Fruit fly (Drosophila melanogaster): ENCODE data around the gene Srg3.

The Srg3 gene

dm6 chr3L:9460775-9461491, 17.9 kb downstream of the Srg3 start, which contains the start of the genes CG3434 and CG44838:
Gene CG3434, minus strand, starts transcription at chr3L:9460799.
Gene CG44838, plus strand, starts transcription at chr3L:9461050.
- TF ChIP-seq br (GFP tag; optimal IDR thresholded peaks at IDR 0.05) = peak; percentile 77
- TF ChIP-seq Jra (GFP tag; optimal IDR thresholded peaks at IDR 0.05) = peak; percentile 79
- no peak for TF ChIP-seq jim (GFP tag; optimal IDR thresholded peaks at IDR 0.05)
- no peak for TF ChIP-seq usp (GFP tag; optimal IDR thresholded peaks at IDR 0.05)
- peak; percentile 76 for TF ChIP-seq HLH106 (tag; optimal IDR thresholded peaks at IDR 0.05)
- no peak for TF ChIP-seq lola (GFP tag; optimal IDR thresholded peaks at IDR 0.05)
- TF ChIP-seq brk (GFP tag; optimal IDR thresholded peaks at IDR 0.05) = peak; percentile 57
- TF ChIP-seq Rel (GFP tag; optimal IDR thresholded peaks at IDR 0.05) = peak; percentile 34
- peak; percentile 96 for TF ChIP-seq Rel (tag; optimal IDR thresholded peaks at IDR 0.05)
- no peak for TF ChIP-seq Abd-B (GFP tag; optimal IDR thresholded peaks at IDR 0.05)
- TF ChIP-seq sage (GFP tag; optimal IDR thresholded peaks at IDR 0.05) = peak; percentile 78
- TF ChIP-seq ey (GFP tag; optimal IDR thresholded peaks at IDR 0.05) = peak; percentile 76
- TF ChIP-seq tai (GFP tag; optimal IDR thresholded peaks at IDR 0.05) = peak; percentile 69
- TF ChIP-seq Myc (optimal IDR thresholded peaks at IDR 0.05) = peak; percentile 92
- TF ChIP-seq rgr (GFP tag; optimal IDR thresholded peaks at IDR 0.05) = peak; percentile 82
- no peak for TF ChIP-seq GATAd (GFP tag; optimal IDR thresholded peaks at IDR 0.05)
- peak; percentile 77 for TF ChIP-seq fru (GFP tag; optimal IDR thresholded peaks at IDR 0.05)
- no peak for TF ChIP-seq Mio (GFP tag; optimal IDR thresholded peaks at IDR 0.05)
- peak; percentile 76 for TF ChIP-seq Hnf4 (GFP tag; optimal IDR thresholded peaks at IDR 0.05)
- no peak for TF ChIP-seq dl (GFP tag; optimal IDR thresholded peaks at IDR 0.05; ENCODE audit: insufficient read depth in 1 of 2, partially characterized antibody in 2 of 2)
- peak in 1 of 2 experiments; percentile 82 for TF ChIP-seq foxo (GFP tag; optimal IDR thresholded peaks at IDR 0.05)
- TF ChIP-seq CG9705 (GFP tag; optimal IDR thresholded peaks at IDR 0.05) = peak; percentile 61
- TF ChIP-seq Dif (GFP tag; optimal IDR thresholded peaks at IDR 0.05; ENCODE audit: partially characterized antibody) = no peak
- peak; percentile 70 for TF ChIP-seq dsf (GFP tag; optimal IDR thresholded peaks at IDR 0.05; ENCODE audit: borderline replicate concordance)
- peak; percentile 73 for TF ChIP-seq Sp1 (GFP tag; optimal IDR thresholded peaks at IDR 0.05)
- peak; percentile 79 for TF ChIP-seq woc (GFP tag; optimal IDR thresholded peaks at IDR 0.05)
- no peak for TF ChIP-seq Vsx2 (GFP tag; optimal IDR thresholded peaks at IDR 0.05; ENCODE audit: partially characterized antibody)
- TF ChIP-seq dmrt93B (GFP tag; optimal IDR thresholded peaks at IDR 0.05) = peak; percentile 42
- no peak for TF ChIP-seq pan (optimal IDR thresholded peaks at IDR 0.05)
- TF ChIP-seq Hr83 (GFP tag; optimal IDR thresholded peaks at IDR 0.05; ENCODE audit: poor library complexity, severe bottlenecking) = peak; percentile 70
- TF ChIP-seq CG32264 (GFP tag; optimal IDR thresholded peaks at IDR 0.05) = no peak
- no peak for TF ChIP-seq N (GFP tag; optimal IDR thresholded peaks at IDR 0.05)
- peak; percentile 89 for TF ChIP-seq h (GFP tag; optimal IDR thresholded peaks at IDR 0.05)
- TF ChIP-seq CrebA (GFP tag; optimal IDR thresholded peaks at IDR 0.05; ENCODE audit: borderline replicate concordance) = no peak
- peak; percentile 85 for TF ChIP-seq psq (GFP tag; optimal IDR thresholded peaks at IDR 0.05)
- peak; percentile 84 for TF ChIP-seq sv (GFP tag; optimal IDR thresholded peaks at IDR 0.05)
- TF ChIP-seq OdsH (GFP tag; optimal IDR thresholded peaks at IDR 0.05) = peak; percentile 71
- no peak for TF ChIP-seq Dfd (GFP tag; optimal IDR thresholded peaks at IDR 0.05)
- no peak for TF ChIP-seq Hr78 (GFP tag; optimal IDR thresholded peaks at IDR 0.05)

- no peak for TF ChIP-seq Hr78 (GFP tag; optimal IDR thresholded peaks at IDR 0.05)
- no peak for TF ChIP-seq fru (GFP tag; optimal IDR thresholded peaks at IDR 0.05)
- peak; percentile 32 for TF ChIP-seq Dif (GFP tag; optimal IDR thresholded peaks at IDR 0.05; ENCODE audit: partially characterized antibody)
These were observed 18.7 kb downstream of the Srg3 start for dm6 chr3L:9461670-9462246.

All from whole organism, wandering third instar larva.